Worm (Caenorhabditis elegans): ENCODE results near the gene T05A7.3.

DNA sequence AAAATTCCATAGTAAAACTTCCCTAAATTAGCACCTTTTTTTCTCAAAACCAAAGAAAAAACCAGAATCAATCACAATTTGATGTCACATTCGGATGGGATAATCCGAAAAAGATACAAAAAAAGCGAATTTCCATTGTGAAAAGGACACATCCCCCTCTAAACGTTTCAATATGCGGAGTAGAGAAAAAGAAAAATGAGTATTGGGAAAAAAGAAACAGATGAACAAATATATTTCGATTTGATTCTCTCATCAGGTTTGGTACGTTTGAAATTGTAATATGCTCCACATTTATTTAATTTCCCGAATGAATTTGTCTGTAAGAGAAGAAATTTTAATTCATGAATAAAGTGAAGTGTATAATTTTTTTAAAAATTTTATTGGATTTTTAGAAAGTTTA, 17.3 kb upstream of the T05A7.3 start:
- TF ChIP-seq tag-97 (GFP tag; IDR thresholded peaks at IDR 0.05), result no peak
- TF ChIP-seq lin-13 (GFP tag; optimal IDR thresholded peaks at IDR 0.05), result no peak
